Fruit fly (Drosophila melanogaster) whole organism, embryonic: ENCODE results near the gene Pph13.
A peak's percentile ranks its signal among the peaks of the same experiment; 100 is the strongest.

Experiments used
- Adf1 ChIP-seq: fragments of 200-800 bp; sonication (Bioruptor generic); IDR thresholded peaks from 2 replicates; pipeline ENCODE4 v1.3.6; 2022; ENCODE audit warnings: missing biosample characterization, missing genetic modification characterization
- Atf3 ChIP-seq: fragments of 200-800 bp; sonication (Bioruptor generic); optimal IDR thresholded peaks from 3 replicates; lab custom pipeline; 2016; ENCODE audit warnings: missing biosample characterization, missing genetic modification characterization
- B-H1 ChIP-seq: fragments of 200-800 bp; sonication (Bioruptor generic); IDR thresholded peaks from 3 replicates; pipeline ENCODE4 v1.3.6; 2022; ENCODE audit warnings: missing biosample characterization, missing genetic modification characterization
- CG10366 ChIP-seq: fragments of 200-800 bp; sonication (Bioruptor generic); IDR thresholded peaks from 2 replicates; pipeline ENCODE4 v1.3.6; 2022; ENCODE audit warnings: missing biosample characterization, missing genetic modification characterization
- CG11696 ChIP-seq: fragments of 200-800 bp; sonication (Bioruptor generic); IDR thresholded peaks from 2 replicates; pipeline ENCODE4 v1.3.6; 2022; ENCODE audit warnings: missing biosample characterization, missing genetic modification characterization
- CG12071 ChIP-seq: fragments of 200-800 bp; sonication (Bioruptor generic); optimal IDR thresholded peaks from 3 replicates; lab custom pipeline; 2018; ENCODE audit warnings: missing biosample characterization, mild to moderate bottlenecking, missing genetic modification characterization
- CG12104 ChIP-seq: fragments of 200-800 bp; sonication (Bioruptor generic); optimal IDR thresholded peaks from 3 replicates; lab custom pipeline; 2016; ENCODE audit warnings: missing biosample characterization, missing genetic modification characterization
- CG12219 ChIP-seq: fragments of 200-800 bp; sonication (Bioruptor generic); optimal IDR thresholded peaks from 3 replicates; lab custom pipeline; 2018; ENCODE audit warnings: missing biosample characterization, mild to moderate bottlenecking, missing genetic modification characterization
- CG12659 ChIP-seq: fragments of 200-800 bp; sonication (Bioruptor generic); optimal IDR thresholded peaks from 3 replicates; lab custom pipeline; 2017; ENCODE audit warnings: mild to moderate bottlenecking, missing biosample characterization, missing genetic modification reagents, missing genetic modification characterization
- CG14667 ChIP-seq: fragments of 200-800 bp; sonication (Bioruptor generic); IDR thresholded peaks from 2 replicates; pipeline ENCODE4 v1.3.6; 2022; ENCODE audit warnings: missing biosample characterization, missing genetic modification characterization
- CG17186 ChIP-seq: fragments of 200-800 bp; sonication (Bioruptor generic); optimal IDR thresholded peaks from 3 replicates; lab custom pipeline; 2017; ENCODE audit warnings: missing biosample characterization, missing genetic modification reagents, missing genetic modification characterization
- CG17802 ChIP-seq: fragments of 200-800 bp; sonication (Bioruptor generic); optimal IDR thresholded peaks from 2 replicates; lab custom pipeline; 2018; ENCODE audit warnings: missing biosample characterization, mild to moderate bottlenecking, missing genetic modification characterization, moderate library complexity
- CG3281 ChIP-seq: fragments of 200-800 bp; sonication (Bioruptor generic); optimal IDR thresholded peaks from 3 replicates; lab custom pipeline; 2017; ENCODE audit warnings: missing biosample characterization, mild to moderate bottlenecking, missing genetic modification characterization
- CG4617 ChIP-seq: fragments of 200-800 bp; sonication (Bioruptor generic); optimal IDR thresholded peaks from 3 replicates; lab custom pipeline; 2016; ENCODE audit warnings: missing biosample characterization, missing genetic modification characterization, borderline replicate concordance
- CG4730 ChIP-seq: fragments of 200-800 bp; sonication (Bioruptor generic); IDR thresholded peaks from 2 replicates; pipeline ENCODE4 v1.3.6; 2022; ENCODE audit warnings: missing biosample characterization, missing genetic modification characterization
- CG7987 ChIP-seq: fragments of 200-800 bp; sonication (Bioruptor generic); optimal IDR thresholded peaks from 2 replicates; lab custom pipeline; 2018; ENCODE audit warnings: missing biosample characterization, mild to moderate bottlenecking, missing genetic modification characterization, moderate library complexity
- CG8281 ChIP-seq: fragments of 200-800 bp; sonication (Bioruptor generic); optimal IDR thresholded peaks from 2 replicates; lab custom pipeline; 2018; ENCODE audit warnings: missing biosample characterization, mild to moderate bottlenecking, missing genetic modification characterization, moderate library complexity
- CG8924 ChIP-seq: fragments of 200-800 bp; optimal IDR thresholded peaks from 3 replicates; lab custom pipeline; 2019; ENCODE audit warnings: missing biosample characterization, mild to moderate bottlenecking, missing genetic modification characterization, moderate library complexity
- CHES-1-like ChIP-seq: fragments of 200-800 bp; sonication (Bioruptor generic); optimal IDR thresholded peaks from 2 replicates; lab custom pipeline; 2016; ENCODE audit warnings: missing biosample characterization, missing genetic modification characterization
- CTCF ChIP-seq: fragments of 200-800 bp; sonication (Bioruptor generic); optimal IDR thresholded peaks from 2 replicates; lab custom pipeline; 2017; ENCODE audit warnings: missing biosample characterization, mild to moderate bottlenecking, missing genetic modification characterization, moderate library complexity
- Deaf1 ChIP-seq: fragments of 200-800 bp; optimal IDR thresholded peaks from 3 replicates; lab custom pipeline; 2019; ENCODE audit warnings: missing biosample characterization, mild to moderate bottlenecking, missing genetic modification characterization, moderate library complexity
- HLHmδ ChIP-seq: fragments of 200-800 bp; sonication (Bioruptor generic); optimal IDR thresholded peaks from 2 replicates; lab custom pipeline; 2018; ENCODE audit warnings: missing biosample characterization, mild to moderate bottlenecking, missing genetic modification characterization, moderate library complexity
- HmgZ ChIP-seq: fragments of 200-800 bp; sonication (Bioruptor generic); optimal IDR thresholded peaks from 2 replicates; lab custom pipeline; 2018; ENCODE audit warnings: missing biosample characterization, mild to moderate bottlenecking, missing genetic modification characterization
- Jarid2 ChIP-seq: fragments of 200-800 bp; sonication (Bioruptor generic); optimal IDR thresholded peaks from 3 replicates; lab custom pipeline; 2017; ENCODE audit warnings: mild to moderate bottlenecking, missing biosample characterization, missing genetic modification reagents, missing genetic modification characterization
- MBD-R2 ChIP-seq: fragments of 200-800 bp; sonication (Bioruptor generic); IDR thresholded peaks from 2 replicates; pipeline ENCODE4 v1.3.6; 2022; ENCODE audit warnings: missing biosample characterization, missing genetic modification characterization
- MTF-1 ChIP-seq: fragments of 200-800 bp; sonication (Bioruptor generic); optimal IDR thresholded peaks from 2 replicates; lab custom pipeline; 2018; ENCODE audit warnings: missing biosample characterization, mild to moderate bottlenecking, missing genetic modification characterization, borderline replicate concordance
- Mrtf ChIP-seq: fragments of 200-800 bp; sonication (Bioruptor generic); IDR thresholded peaks from 3 replicates; pipeline ENCODE4 v1.3.6; 2022; ENCODE audit warnings: missing biosample characterization, missing genetic modification characterization
- NK7.1 ChIP-seq: fragments of 200-800 bp; sonication (Bioruptor generic); optimal IDR thresholded peaks from 3 replicates; lab custom pipeline; 2016; ENCODE audit warnings: missing biosample characterization, missing genetic modification characterization
- Rx ChIP-seq: fragments of 200-800 bp; sonication (Bioruptor generic); IDR thresholded peaks from 2 replicates; pipeline ENCODE4 v1.3.6; 2022; ENCODE audit warnings: missing biosample characterization, missing genetic modification characterization
- Scr ChIP-seq: fragments of 200-800 bp; sonication (Bioruptor generic); IDR thresholded peaks from 2 replicates; pipeline ENCODE4 v1.3.6; 2022; ENCODE audit warnings: missing biosample characterization, missing genetic modification characterization; ENCODE audit not compliant: partially characterized antibody
- Ssrp ChIP-seq: fragments of 200-800 bp; sonication (Bioruptor generic); optimal IDR thresholded peaks from 2 replicates; lab custom pipeline; 2018; ENCODE audit warnings: missing biosample characterization, mild to moderate bottlenecking, missing genetic modification characterization, moderate library complexity
- al ChIP-seq: fragments of 200-800 bp; sonication (Bioruptor generic); IDR thresholded peaks from 2 replicates; pipeline ENCODE4 v1.3.6; 2022; ENCODE audit warnings: missing biosample characterization, missing genetic modification characterization
- amos ChIP-seq: fragments of 200-800 bp; sonication (Bioruptor generic); IDR thresholded peaks from 2 replicates; pipeline ENCODE4 v1.3.6; 2022; ENCODE audit warnings: missing biosample characterization, missing genetic modification characterization; ENCODE audit not compliant: partially characterized antibody
- ato ChIP-seq: fragments of 200-800 bp; sonication (Bioruptor generic); IDR thresholded peaks from 2 replicates; pipeline ENCODE4 v1.3.6; 2022; ENCODE audit warnings: missing biosample characterization, missing genetic modification characterization; ENCODE audit not compliant: partially characterized antibody
- btn ChIP-seq: fragments of 200-800 bp; sonication (Bioruptor generic); optimal IDR thresholded peaks from 2 replicates; lab custom pipeline; 2016; ENCODE audit warnings: missing biosample characterization, missing genetic modification characterization
- da ChIP-seq: fragments of 200-800 bp; sonication (Bioruptor generic); optimal IDR thresholded peaks from 2 replicates; lab custom pipeline; 2016; ENCODE audit warnings: missing biosample characterization, missing genetic modification characterization
- emc ChIP-seq: fragments of 200-800 bp; sonication (Bioruptor generic); optimal IDR thresholded peaks from 2 replicates; lab custom pipeline; 2016; ENCODE audit warnings: missing biosample characterization, missing genetic modification characterization
- esg ChIP-seq: fragments of 200-800 bp; sonication (Bioruptor generic); conservative IDR thresholded peaks from 2 replicates; pipeline ENCODE4 v1.3.6; 2022; ENCODE audit warnings: missing biosample characterization, missing genetic modification characterization
- eve ChIP-seq, 2 experiments: fragments of >200 bp; optimal IDR thresholded peaks; 2 replicates each; lab custom pipeline; 2017; ENCODE audit warnings: missing biosample characterization in 2 of 2, missing genetic modification characterization in 2 of 2
- grn ChIP-seq: fragments of 200-800 bp; sonication (Bioruptor generic); optimal IDR thresholded peaks from 3 replicates; lab custom pipeline; 2017; ENCODE audit warnings: missing biosample characterization, missing genetic modification characterization
- gsb-n ChIP-seq: fragments of 200-800 bp; sonication (Bioruptor generic); optimal IDR thresholded peaks from 3 replicates; lab custom pipeline; 2018; ENCODE audit warnings: missing biosample characterization, mild to moderate bottlenecking, missing genetic modification characterization
- gt ChIP-seq: fragments of 200-800 bp; sonication (Bioruptor generic); IDR thresholded peaks from 2 replicates; pipeline ENCODE4 v1.3.6; 2022; ENCODE audit warnings: missing biosample characterization, missing genetic modification characterization
- lov ChIP-seq, 2 experiments: fragments of 200-800 bp in 1 of 2; fragments of >200 bp in 1 of 2; sonication (Bioruptor generic) in 1 of 2; IDR thresholded peaks in 1 of 2; optimal IDR thresholded peaks in 1 of 2; 2 replicates in 1 of 2; 3 replicates in 1 of 2; pipeline versions ENCODE4 v1.3.6 to Lab custom; 2017 to 2022; ENCODE audit warnings: missing biosample characterization in 1 of 2, missing genetic modification characterization in 1 of 2
- otp ChIP-seq: fragments of 200-800 bp; sonication (Bioruptor generic); IDR thresholded peaks from 3 replicates; pipeline ENCODE4, ENCODE4 v1.3.6; 2022; ENCODE audit warnings: missing biosample characterization, missing genetic modification characterization
- run ChIP-seq: fragments of 200-800 bp; sonication (Bioruptor generic); optimal IDR thresholded peaks from 3 replicates; lab custom pipeline; 2018; ENCODE audit warnings: missing biosample characterization, mild to moderate bottlenecking, missing genetic modification characterization
- sens ChIP-seq: fragments of 200-800 bp; sonication (Bioruptor generic); peaks from one replicate; lab custom pipeline; 2016; ENCODE audit warnings: missing biosample characterization, missing genetic modification characterization
- shn ChIP-seq: fragments of 200-800 bp; sonication (Bioruptor generic); optimal IDR thresholded peaks from 3 replicates; lab custom pipeline; 2016; ENCODE audit warnings: missing biosample characterization, missing genetic modification characterization
- stwl ChIP-seq: fragments of 200-800 bp; sonication (Bioruptor generic); optimal IDR thresholded peaks from 3 replicates; lab custom pipeline; 2018; ENCODE audit warnings: missing biosample characterization, mild to moderate bottlenecking, missing genetic modification characterization, moderate library complexity
- tio ChIP-seq: fragments of 200-800 bp; sonication (Bioruptor generic); optimal IDR thresholded peaks from 2 replicates; lab custom pipeline; 2017; ENCODE audit warnings: missing biosample characterization, missing genetic modification characterization, inconsistent platforms
- yki ChIP-seq: fragments of >200 bp; optimal IDR thresholded peaks from 3 replicates; lab custom pipeline; 2018
- zf30C ChIP-seq: fragments of 200-800 bp; sonication (Bioruptor generic); optimal IDR thresholded peaks from 3 replicates; lab custom pipeline; 2018; ENCODE audit warnings: missing biosample characterization, mild to moderate bottlenecking, missing genetic modification characterization

Pph13 gene

dm6 chr2L:563769-564550 is 13.3 kb upstream of the Pph13 start, which contains the start of the genes uncNacbeta and CG2794 (continued):
- no peak for TF ChIP-seq zf30C (GFP tag; lab: Kevin White, UChicago)
- TF ChIP-seq esg (GFP tag; lab: Robert Waterston, UW), result no peak
- no peak for TF ChIP-seq CG14667 (GFP tag; lab: Robert Waterston, UW)
- TF ChIP-seq Adf1 (GFP tag; lab: Robert Waterston, UW), result no peak; the same call in 1 of the 2 replicates
- TF ChIP-seq CG3281 (GFP tag; lab: Kevin White, UChicago), result no peak
- no peak for TF ChIP-seq CG12071 (GFP tag; lab: Kevin White, UChicago)
- TF ChIP-seq da (GFP tag; lab: Kevin White, UChicago), result no peak
- TF ChIP-seq stwl (tag; lab: Kevin White, UChicago), result peak; percentile 21
- TF ChIP-seq Ssrp (tag; lab: Kevin White, UChicago), result no peak
- TF ChIP-seq gsb-n (tag; lab: Kevin White, UChicago), result no peak
- TF ChIP-seq CG17802 (tag; lab: Kevin White, UChicago), result no peak
- TF ChIP-seq CG12659 (GFP tag; lab: Kevin White, UChicago), result no peak
- TF ChIP-seq CG12219 (GFP tag; lab: Kevin White, UChicago), result no peak
- no peak for TF ChIP-seq Rx (GFP tag; lab: Robert Waterston, UW)
- peak; percentile 20 for TF ChIP-seq CG17186
- no peak for TF ChIP-seq Atf3 (GFP tag; lab: Kevin White, UChicago)
- no peak for TF ChIP-seq CG4730 (GFP tag; lab: Robert Waterston, UW)
- TF ChIP-seq Deaf1 (tag; lab: Kevin White, UChicago), result no peak
- no peak for TF ChIP-seq al (GFP tag; lab: Robert Waterston, UW)
- TF ChIP-seq B-H1 (GFP tag; lab: Robert Waterston, UW), result no peak
- peak; percentile 60 for TF ChIP-seq Scr
- no peak for TF ChIP-seq CG8924
- TF ChIP-seq Jarid2 (GFP tag; lab: Kevin White, UChicago), result no peak
- TF ChIP-seq HLHmδ, result no peak
- peak; percentile 74 for TF ChIP-seq amos (GFP tag; lab: Robert Waterston, UW)
- peak; percentile 27 for TF ChIP-seq CHES-1-like (GFP tag; lab: Kevin White, UChicago)
- TF ChIP-seq CTCF (GFP tag; lab: Kevin White, UChicago), result no peak
- TF ChIP-seq tio (GFP tag; lab: Kevin White, UChicago), result no peak
- TF ChIP-seq yki (lab: Kevin White, UChicago), result no peak
- no peak for TF ChIP-seq btn (GFP tag; lab: Kevin White, UChicago)
- TF ChIP-seq grn (GFP tag; lab: Kevin White, UChicago), result no peak
- TF ChIP-seq CG11696 (GFP tag; lab: Robert Waterston, UW), result no peak
- no peak for TF ChIP-seq CG10366 (GFP tag; lab: Robert Waterston, UW)
- no peak for TF ChIP-seq CG8281 (tag; lab: Kevin White, UChicago)
- no peak for TF ChIP-seq lov (optimal IDR thresholded peaks at IDR 0.05; lab: Kevin White, UChicago)
- 0 out of 3 replicates have a peak, but pooled peaks have one; percentile 18 for TF ChIP-seq lov (GFP tag; IDR thresholded peaks at IDR 0.05; lab: Robert Waterston, UW)
- TF ChIP-seq sens, result peak; percentile 70
- peak; percentile 85 for TF ChIP-seq ato (GFP tag; lab: Robert Waterston, UW)
- peak; percentile 10 for TF ChIP-seq CG4617 (GFP tag; lab: Kevin White, UChicago)
- no peak for TF ChIP-seq gt (GFP tag; lab: Robert Waterston, UW)
- no peak for TF ChIP-seq MTF-1 (GFP tag; lab: Kevin White, UChicago)
- TF ChIP-seq eve (GFP tag; optimal IDR thresholded peaks at IDR 0.05; lab: Kevin White, UChicago), result no peak
- TF ChIP-seq CG12104 (GFP tag; lab: Kevin White, UChicago), result no peak
- peak; percentile 54 for TF ChIP-seq HmgZ (tag; lab: Kevin White, UChicago)
- no peak for TF ChIP-seq run (tag; lab: Kevin White, UChicago)
- no peak for TF ChIP-seq shn (GFP tag; lab: Kevin White, UChicago)
- peak; percentile 86 for TF ChIP-seq MBD-R2
- TF ChIP-seq otp (GFP tag; lab: Robert Waterston, UW), result no peak
- no peak for TF ChIP-seq Mrtf (GFP tag; lab: Robert Waterston, UW)
- TF ChIP-seq NK7.1 (GFP tag; lab: Kevin White, UChicago), result no peak
- no peak for TF ChIP-seq emc (GFP tag; lab: Kevin White, UChicago)
- no peak for TF ChIP-seq CG7987 (GFP tag; lab: Kevin White, UChicago)
